Worm (Caenorhabditis elegans): Measurements from ENCODE around the gene F36F12.3.

- no peak for TF ChIP-seq dmd-4 (tag; optimal IDR thresholded peaks at IDR 0.05)
- TF ChIP-seq nhr-77 (tag; optimal IDR thresholded peaks at IDR 0.05): no peak
- TF ChIP-seq nhr-129 (tag; optimal IDR thresholded peaks at IDR 0.05): no peak
- no peak for TF ChIP-seq nhr-25 (tag; optimal IDR thresholded peaks at IDR 0.05)
- TF ChIP-seq sma-9 (GFP tag; optimal IDR thresholded peaks at IDR 0.05): no peak
- TF ChIP-seq sma-9 (tag; optimal IDR thresholded peaks at IDR 0.05): no peak
- TF ChIP-seq elt-3 (tag; optimal IDR thresholded peaks at IDR 0.05): no peak
- no peak for TF ChIP-seq aly-2 (tag; optimal IDR thresholded peaks at IDR 0.05)
- no peak for TF ChIP-seq blmp-1 (tag; optimal IDR thresholded peaks at IDR 0.05; ENCODE audit: insufficient read depth)
- no peak for TF ChIP-seq unc-62 (GFP tag; optimal IDR thresholded peaks at IDR 0.05)
- TF ChIP-seq elt-1 (tag; optimal IDR thresholded peaks at IDR 0.05): no peak
- no peak for TF ChIP-seq ama-1 (optimal IDR thresholded peaks at IDR 0.05)
- TF ChIP-seq R02D3.7 (tag; optimal IDR thresholded peaks at IDR 0.05): no peak
- TF ChIP-seq sem-4 (tag; optimal IDR thresholded peaks at IDR 0.05): no peak
Measured at ce11 chrV:2050790-2051189, 34.8 kb upstream of the F36F12.3 start.
